Fruit fly (Drosophila melanogaster): ENCODE measurements around the gene CG12395.
A peak's percentile ranks its signal among the peaks of the same experiment; 100 is the strongest.

Gene CG12395

DNA sequence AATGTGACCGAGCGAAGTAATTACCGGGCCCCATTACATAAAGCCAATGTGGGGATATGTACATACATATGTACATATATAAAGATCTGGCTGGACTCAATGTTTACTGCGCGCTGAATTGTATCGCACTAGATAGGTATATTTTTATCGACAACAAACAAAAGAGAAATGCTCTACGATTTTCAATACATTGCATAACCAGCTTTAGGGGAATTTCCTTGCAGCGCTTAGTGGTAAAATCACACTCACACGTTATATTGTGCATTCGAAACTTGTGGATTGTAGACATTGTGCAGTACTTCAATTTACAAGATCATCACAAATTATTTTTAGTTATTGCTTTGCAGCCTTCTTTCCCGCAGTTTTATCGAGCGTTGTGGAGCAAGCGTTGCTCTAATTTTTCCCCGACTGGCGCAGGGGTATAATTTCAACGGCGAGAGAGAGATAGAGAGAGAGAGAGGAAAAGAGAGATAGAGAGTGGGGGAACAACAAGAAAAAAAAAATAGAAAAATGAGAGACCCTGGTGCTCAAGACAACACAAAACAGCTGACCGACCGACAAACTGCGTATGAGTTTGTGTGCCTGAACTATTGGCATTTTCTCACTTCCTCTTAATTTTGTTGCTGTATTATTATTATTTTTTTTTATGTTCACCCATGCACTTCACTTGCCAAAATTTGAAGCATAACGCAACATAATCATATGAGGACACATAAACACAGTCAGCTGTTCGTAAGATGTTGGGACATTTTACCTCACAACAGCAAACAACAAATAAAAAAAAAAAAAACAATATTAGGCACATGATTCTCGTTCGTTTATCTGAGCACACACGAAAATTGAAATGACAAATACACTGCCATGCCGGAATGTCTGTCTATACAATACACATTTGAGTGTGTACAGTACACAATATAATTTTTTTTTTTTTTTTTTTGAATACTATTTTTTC, 26.6 kb upstream of the CG12395 start (continued):
- TF ChIP-seq Doc2 (GFP tag; IDR thresholded peaks at IDR 0.05): no peak
- TF ChIP-seq Jarid2 (GFP tag; optimal IDR thresholded peaks at IDR 0.05): no peak
- peak; percentile 85 to 96 for TF ChIP-seq Trl (optimal IDR thresholded peaks at IDR 0.05)
- TF ChIP-seq Trl (GFP tag; optimal IDR thresholded peaks at IDR 0.05): no peak
- TF ChIP-seq CG13424 (tag; optimal IDR thresholded peaks at IDR 0.05): no peak
- no peak for TF ChIP-seq hkb (optimal IDR thresholded peaks at IDR 0.05)
- 0 out of 2 replicates have a peak, but pooled peaks have one; percentile 11 for TF ChIP-seq hkb (GFP tag; IDR thresholded peaks at IDR 0.05)
- TF ChIP-seq salm (tag; optimal IDR thresholded peaks at IDR 0.05): no peak
- TF ChIP-seq CG4707 (GFP tag; optimal IDR thresholded peaks at IDR 0.05): no peak
- TF ChIP-seq eve (GFP tag; optimal IDR thresholded peaks at IDR 0.05): peak in 1 of 2 experiments; percentile 23
- no peak for TF ChIP-seq lab (GFP tag; optimal IDR thresholded peaks at IDR 0.05)
- TF ChIP-seq CG11560 (tag; IDR thresholded peaks at IDR 0.05): no peak
- no peak for TF ChIP-seq CG31388 (GFP tag; optimal IDR thresholded peaks at IDR 0.05)
- no peak for TF ChIP-seq bigmax (GFP tag; optimal IDR thresholded peaks at IDR 0.05)
- 0 out of 2 replicates have a peak, but pooled peaks have one; percentile 17 for TF ChIP-seq sna (GFP tag; IDR thresholded peaks at IDR 0.05; ENCODE audit: partially characterized antibody)
- TF ChIP-seq ken (GFP tag; IDR thresholded peaks at IDR 0.05): no peak
- TF ChIP-seq emc (GFP tag; optimal IDR thresholded peaks at IDR 0.05): no peak
- no peak for TF ChIP-seq ssp (GFP tag; IDR thresholded peaks at IDR 0.05)
- TF ChIP-seq CG32772 (GFP tag; IDR thresholded peaks at IDR 0.05): peak; percentile 31; the same call in 1 of the 2 replicates
- no peak for TF ChIP-seq CG1647 (GFP tag; optimal IDR thresholded peaks at IDR 0.05)
- no peak for TF ChIP-seq sob (GFP tag; IDR thresholded peaks at IDR 0.05)
- 0 out of 2 replicates have a peak, but pooled peaks have one; percentile 19 for TF ChIP-seq Atf6 (GFP tag; IDR thresholded peaks at IDR 0.05)
- TF ChIP-seq CG32532 (GFP tag; IDR thresholded peaks at IDR 0.05): peak; percentile 37; the same call in 1 of the 2 replicates
- no peak for TF ChIP-seq CG11695 (GFP tag; IDR thresholded peaks at IDR 0.05)
- TF ChIP-seq CG9817 (tag; optimal IDR thresholded peaks at IDR 0.05): no peak
- TF ChIP-seq sr (GFP tag; IDR thresholded peaks at IDR 0.05): no peak
- TF ChIP-seq luna (GFP tag; optimal IDR thresholded peaks at IDR 0.05): no peak
- no peak for TF ChIP-seq usp (GFP tag; optimal IDR thresholded peaks at IDR 0.05)
- no peak for TF ChIP-seq CG4617 (GFP tag; optimal IDR thresholded peaks at IDR 0.05; ENCODE audit: borderline replicate concordance)
- no peak for TF ChIP-seq CG33213 (GFP tag; optimal IDR thresholded peaks at IDR 0.05)
- TF ChIP-seq HmgD (GFP tag; optimal IDR thresholded peaks at IDR 0.05): no peak
- no peak for TF ChIP-seq CG10267 (tag; optimal IDR thresholded peaks at IDR 0.05)
- peak; percentile 51 for TF ChIP-seq sens (GFP tag)
- no peak for TF ChIP-seq Sin3A (optimal IDR thresholded peaks at IDR 0.05)
- no peak for TF ChIP-seq CG11093 (GFP tag; IDR thresholded peaks at IDR 0.05)
- TF ChIP-seq CG6689 (GFP tag; IDR thresholded peaks at IDR 0.05): no peak
- no peak for TF ChIP-seq Dbx (GFP tag; IDR thresholded peaks at IDR 0.05)
- no peak for TF ChIP-seq CG4820 (GFP tag; optimal IDR thresholded peaks at IDR 0.05)
- TF ChIP-seq NC2α (GFP tag; optimal IDR thresholded peaks at IDR 0.05): no peak
- TF ChIP-seq E2f2 (GFP tag; IDR thresholded peaks at IDR 0.05): no peak
- TF ChIP-seq PHDP (tag; optimal IDR thresholded peaks at IDR 0.05): no peak
- no peak for TF ChIP-seq ranshi (GFP tag; IDR thresholded peaks at IDR 0.05)
- peak; percentile 31; the same call in 1 of the 4 replicates for TF ChIP-seq Dll (GFP tag; IDR thresholded peaks at IDR 0.05; ENCODE audit: partially characterized antibody)
- no peak for TF ChIP-seq en (GFP tag; optimal IDR thresholded peaks at IDR 0.05)
- TF ChIP-seq CHES-1-like (GFP tag; optimal IDR thresholded peaks at IDR 0.05): no peak
- TF ChIP-seq CG31365 (tag; optimal IDR thresholded peaks at IDR 0.05): no peak
- no peak for TF ChIP-seq insv (GFP tag; optimal IDR thresholded peaks at IDR 0.05)
- TF ChIP-seq Nf-YA (GFP tag; IDR thresholded peaks at IDR 0.05): no peak
- no peak for TF ChIP-seq fu2 (GFP tag; optimal IDR thresholded peaks at IDR 0.05)
- no peak for TF ChIP-seq Mad (GFP tag; optimal IDR thresholded peaks at IDR 0.05)
- no peak for TF ChIP-seq CG10959 (GFP tag; IDR thresholded peaks at IDR 0.05)
